Worm (Caenorhabditis elegans): ENCODE results near the gene nhr-14.

DNA sequence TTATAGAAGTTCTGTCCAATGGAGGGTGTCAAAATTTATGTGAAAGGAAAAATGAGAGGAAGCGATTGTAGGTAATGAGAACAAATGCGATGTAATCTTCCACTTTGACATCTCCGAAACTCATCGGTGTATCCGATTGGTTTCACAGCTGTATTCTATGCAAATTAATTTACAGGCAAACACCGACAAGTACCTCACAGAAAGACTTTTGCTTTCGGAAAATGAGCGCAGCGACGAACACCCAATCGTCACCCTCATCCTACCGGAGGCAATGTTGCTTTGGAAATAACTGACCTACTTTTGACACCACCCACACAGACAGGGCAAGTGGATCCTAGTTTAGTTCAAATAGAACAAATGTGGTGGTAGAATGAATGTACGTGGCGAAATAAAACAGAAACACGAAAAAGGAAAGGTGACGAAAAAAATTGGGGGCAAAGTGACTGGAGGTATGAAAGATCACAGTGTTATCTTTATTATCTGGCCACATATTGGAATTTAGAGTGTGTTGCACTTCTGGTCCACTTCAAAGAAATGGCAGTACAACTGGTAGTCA is 12.0 kb downstream of the nhr-14 start:
- TF ChIP-seq klf-2 (GFP tag; conservative IDR thresholded peaks at IDR 0.05): no peak
- TF ChIP-seq ref-1 (GFP tag; conservative IDR thresholded peaks at IDR 0.05): no peak
- no peak for TF ChIP-seq tab-1 (GFP tag; IDR thresholded peaks at IDR 0.05)
